Fruit fly (Drosophila melanogaster) whole organism, embryonic: ENCODE measurements around the gene Mul1.
A peak's percentile ranks its signal among the peaks of the same experiment; 100 is the strongest.

Experiments used
- Awh ChIP-seq: fragments of 200-800 bp; sonication (Bioruptor generic); IDR thresholded peaks from 2 replicates; pipeline ENCODE4, ENCODE4 v1.3.6; 2022; ENCODE audit warnings: missing biosample characterization, missing genetic modification characterization
- B-H1 ChIP-seq: fragments of 200-800 bp; sonication (Bioruptor generic); IDR thresholded peaks from 3 replicates; pipeline ENCODE4 v1.3.6; 2022; ENCODE audit warnings: missing biosample characterization, missing genetic modification characterization
- CG11247 ChIP-seq: fragments of 200-800 bp; sonication (Bioruptor generic); IDR thresholded peaks from 2 replicates; pipeline ENCODE4 v1.3.6; 2022; ENCODE audit warnings: missing biosample characterization, missing genetic modification characterization
- CG12071 ChIP-seq: fragments of 200-800 bp; sonication (Bioruptor generic); optimal IDR thresholded peaks from 3 replicates; lab custom pipeline; 2018; ENCODE audit warnings: missing biosample characterization, mild to moderate bottlenecking, missing genetic modification characterization
- CG12155 ChIP-seq: fragments of 200-800 bp; sonication (Bioruptor generic); optimal IDR thresholded peaks from 3 replicates; lab custom pipeline; 2016; ENCODE audit warnings: missing biosample characterization, missing genetic modification characterization
- CG13296 ChIP-seq: fragments of 200-800 bp; sonication (Bioruptor generic); optimal IDR thresholded peaks from 3 replicates; lab custom pipeline; 2018; ENCODE audit warnings: missing biosample characterization, mild to moderate bottlenecking, missing genetic modification characterization
- CG13424 ChIP-seq: fragments of 200-800 bp; sonication (Bioruptor generic); optimal IDR thresholded peaks from 2 replicates; lab custom pipeline; 2019; ENCODE audit warnings: missing biosample characterization, mild to moderate bottlenecking, missing genetic modification characterization, moderate library complexity
- CG14965 ChIP-seq: fragments of 200-800 bp; sonication (Bioruptor generic); optimal IDR thresholded peaks from 2 replicates; lab custom pipeline; 2016; ENCODE audit warnings: missing biosample characterization, missing genetic modification characterization, borderline replicate concordance
- CG15479 ChIP-seq: fragments of 200-800 bp; sonication (Bioruptor generic); optimal IDR thresholded peaks from 3 replicates; lab custom pipeline; 2019; ENCODE audit warnings: missing biosample characterization, mild to moderate bottlenecking, missing genetic modification characterization, moderate library complexity
- CG18619 ChIP-seq: fragments of 200-800 bp; sonication (Bioruptor generic); optimal IDR thresholded peaks from 3 replicates; lab custom pipeline; 2017; ENCODE audit warnings: missing biosample characterization, mild to moderate bottlenecking, missing genetic modification characterization
- CG2116 ChIP-seq: fragments of 200-800 bp; sonication (Bioruptor generic); optimal IDR thresholded peaks from 3 replicates; lab custom pipeline; 2018; ENCODE audit warnings: missing biosample characterization, mild to moderate bottlenecking, missing genetic modification characterization
- CG7271 ChIP-seq: fragments of 200-800 bp; sonication (Bioruptor generic); optimal IDR thresholded peaks from 2 replicates; lab custom pipeline; 2018; ENCODE audit warnings: missing biosample characterization, mild to moderate bottlenecking, missing genetic modification characterization, moderate library complexity
- CG7556 ChIP-seq: fragments of 200-800 bp; sonication (Bioruptor generic); optimal IDR thresholded peaks from 2 replicates; lab custom pipeline; 2017; ENCODE audit warnings: missing biosample characterization, mild to moderate bottlenecking, missing genetic modification characterization
- CG7839 ChIP-seq: fragments of 200-800 bp; sonication (Bioruptor generic); optimal IDR thresholded peaks from 3 replicates; lab custom pipeline; 2018; ENCODE audit warnings: missing biosample characterization, mild to moderate bottlenecking, missing genetic modification characterization, moderate library complexity
- CG9932 ChIP-seq: fragments of 200-800 bp; sonication (Bioruptor generic); IDR thresholded peaks from 2 replicates; pipeline ENCODE4 v1.3.6; 2022; ENCODE audit warnings: missing biosample characterization, missing genetic modification characterization
- Camta ChIP-seq: fragments of 200-800 bp; sonication (Bioruptor generic); optimal IDR thresholded peaks from 2 replicates; lab custom pipeline; 2016; ENCODE audit warnings: missing biosample characterization, missing genetic modification characterization
- Dll ChIP-seq: fragments of 200-800 bp; sonication (Bioruptor generic); IDR thresholded peaks from 4 replicates; pipeline ENCODE4 v1.3.6; 2022; ENCODE audit warnings: missing biosample characterization, missing genetic modification characterization; ENCODE audit not compliant: partially characterized antibody
- Ets97D ChIP-seq: fragments of 200-800 bp; sonication (Bioruptor generic); optimal IDR thresholded peaks from 3 replicates; lab custom pipeline; 2016; ENCODE audit warnings: missing biosample characterization, missing genetic modification characterization
- H15 ChIP-seq: fragments of 200-800 bp; sonication (Bioruptor generic); IDR thresholded peaks from 3 replicates; pipeline ENCODE4 v1.3.6; 2022; ENCODE audit warnings: missing biosample characterization, missing genetic modification characterization
- HLH3B ChIP-seq: fragments of 200-800 bp; sonication (Bioruptor generic); IDR thresholded peaks from 2 replicates; pipeline ENCODE4 v1.3.6; 2022; ENCODE audit warnings: missing biosample characterization, missing genetic modification characterization
- HLHmδ ChIP-seq: fragments of 200-800 bp; sonication (Bioruptor generic); optimal IDR thresholded peaks from 2 replicates; lab custom pipeline; 2018; ENCODE audit warnings: missing biosample characterization, mild to moderate bottlenecking, missing genetic modification characterization, moderate library complexity
- Hr3 ChIP-seq: fragments of 200-800 bp; sonication (Bioruptor generic); optimal IDR thresholded peaks from 3 replicates; lab custom pipeline; 2016; ENCODE audit warnings: missing biosample characterization, missing genetic modification characterization
- Hsf ChIP-seq: fragments of 200-800 bp; sonication (Bioruptor generic); optimal IDR thresholded peaks from 3 replicates; lab custom pipeline; 2016; ENCODE audit warnings: missing biosample characterization, missing genetic modification characterization
- Jarid2 ChIP-seq: fragments of 200-800 bp; sonication (Bioruptor generic); optimal IDR thresholded peaks from 3 replicates; lab custom pipeline; 2017; ENCODE audit warnings: mild to moderate bottlenecking, missing biosample characterization, missing genetic modification reagents, missing genetic modification characterization
- MBD-R2 ChIP-seq: fragments of 200-800 bp; sonication (Bioruptor generic); IDR thresholded peaks from 2 replicates; pipeline ENCODE4 v1.3.6; 2022; ENCODE audit warnings: missing biosample characterization, missing genetic modification characterization
- Mrtf ChIP-seq: fragments of 200-800 bp; sonication (Bioruptor generic); IDR thresholded peaks from 3 replicates; pipeline ENCODE4 v1.3.6; 2022; ENCODE audit warnings: missing biosample characterization, missing genetic modification characterization
- amos ChIP-seq: fragments of 200-800 bp; sonication (Bioruptor generic); IDR thresholded peaks from 2 replicates; pipeline ENCODE4 v1.3.6; 2022; ENCODE audit warnings: missing biosample characterization, missing genetic modification characterization; ENCODE audit not compliant: partially characterized antibody
- ap ChIP-seq: fragments of 200-800 bp; sonication (Bioruptor generic); IDR thresholded peaks from 2 replicates; pipeline ENCODE4 v1.3.6; 2022; ENCODE audit warnings: missing biosample characterization, missing genetic modification characterization
- dan ChIP-seq: fragments of 200-800 bp; sonication (Bioruptor generic); IDR thresholded peaks from 2 replicates; pipeline ENCODE4 v1.3.6; 2022; ENCODE audit warnings: missing biosample characterization, missing genetic modification characterization
- dmrt11E ChIP-seq: fragments of 200-800 bp; sonication (Bioruptor generic); optimal IDR thresholded peaks from 3 replicates; lab custom pipeline; 2018; ENCODE audit warnings: missing biosample characterization, mild to moderate bottlenecking, missing genetic modification characterization, moderate library complexity
- dpn ChIP-seq, 2 experiments: fragments of 200-800 bp; sonication (Bioruptor generic); optimal IDR thresholded peaks; 3 replicates each; lab custom pipeline; 2016; ENCODE audit warnings: missing biosample characterization in 2 of 2, missing genetic modification characterization in 2 of 2
- gce ChIP-seq: fragments of 200-800 bp; sonication (Bioruptor generic); IDR thresholded peaks from 3 replicates; pipeline ENCODE4 v1.3.6; 2022; ENCODE audit warnings: missing biosample characterization, missing genetic modification characterization
- gcm2 ChIP-seq: fragments of 200-800 bp; sonication (Bioruptor generic); optimal IDR thresholded peaks from 2 replicates; lab custom pipeline; 2016; ENCODE audit warnings: missing biosample characterization, missing genetic modification characterization
- kni ChIP-seq: fragments of 200-800 bp; sonication (Bioruptor generic); optimal IDR thresholded peaks from 3 replicates; lab custom pipeline; 2017; ENCODE audit warnings: mild to moderate bottlenecking, missing biosample characterization, missing genetic modification reagents, missing genetic modification characterization
- knrl ChIP-seq: fragments of 200-800 bp; sonication (Bioruptor generic); IDR thresholded peaks from 3 replicates; pipeline ENCODE4 v1.3.6; 2022; ENCODE audit warnings: missing biosample characterization, missing genetic modification characterization; ENCODE audit not compliant: partially characterized antibody
- lmd ChIP-seq: fragments of 200-800 bp; sonication (Bioruptor generic); IDR thresholded peaks from 2 replicates; pipeline ENCODE4 v1.3.6; 2022; ENCODE audit warnings: missing biosample characterization, missing genetic modification characterization
- maf-S ChIP-seq: fragments of 200-800 bp; sonication (Bioruptor generic); optimal IDR thresholded peaks from 2 replicates; lab custom pipeline; 2016; ENCODE audit warnings: missing biosample characterization, missing genetic modification characterization
- odd ChIP-seq: fragments of 200-800 bp; sonication (Bioruptor generic); optimal IDR thresholded peaks from 2 replicates; lab custom pipeline; 2017; ENCODE audit warnings: missing biosample characterization, mild to moderate bottlenecking, missing genetic modification characterization
- pnt ChIP-seq: fragments of 200-800 bp; sonication (Bioruptor generic); optimal IDR thresholded peaks from 3 replicates; lab custom pipeline; 2016; ENCODE audit warnings: missing biosample characterization, missing genetic modification characterization
- psq ChIP-seq: fragments of 200-800 bp; sonication (Bioruptor generic); optimal IDR thresholded peaks from 2 replicates; lab custom pipeline; 2017; ENCODE audit warnings: missing biosample characterization, missing genetic modification characterization
- run ChIP-seq: fragments of 200-800 bp; sonication (Bioruptor generic); optimal IDR thresholded peaks from 3 replicates; lab custom pipeline; 2018; ENCODE audit warnings: missing biosample characterization, mild to moderate bottlenecking, missing genetic modification characterization
- seq ChIP-seq: fragments of 200-800 bp; sonication (Bioruptor generic); IDR thresholded peaks from 2 replicates; pipeline ENCODE4 v1.3.6; 2022; ENCODE audit warnings: missing biosample characterization, missing genetic modification characterization
- slbo ChIP-seq: fragments of 200-800 bp; sonication (Bioruptor generic); IDR thresholded peaks from 2 replicates; pipeline ENCODE4 v1.3.6; 2022; ENCODE audit warnings: missing biosample characterization, missing genetic modification characterization
- sqz ChIP-seq: fragments of 200-800 bp; sonication (Bioruptor generic); optimal IDR thresholded peaks from 3 replicates; lab custom pipeline; 2018; ENCODE audit warnings: missing biosample characterization, mild to moderate bottlenecking, missing genetic modification characterization
- stc ChIP-seq: fragments of 200-800 bp; sonication (Bioruptor generic); IDR thresholded peaks from 2 replicates; pipeline ENCODE4 v1.3.6; 2022; ENCODE audit warnings: missing biosample characterization, missing genetic modification characterization
- sug ChIP-seq: fragments of 200-800 bp; optimal IDR thresholded peaks from 2 replicates; lab custom pipeline; 2019; ENCODE audit warnings: missing biosample characterization, mild to moderate bottlenecking, missing genetic modification characterization, moderate library complexity
- toy ChIP-seq: fragments of 200-800 bp; sonication (Bioruptor generic); IDR thresholded peaks from 2 replicates; pipeline ENCODE4 v1.3.6; 2022; ENCODE audit warnings: missing biosample characterization, missing genetic modification characterization
- tup ChIP-seq: fragments of 200-800 bp; sonication (Bioruptor generic); optimal IDR thresholded peaks from 2 replicates; lab custom pipeline; 2016; ENCODE audit warnings: missing biosample characterization, mild to moderate bottlenecking, missing genetic modification characterization, moderate library complexity
- vfl ChIP-seq: fragments of 200-800 bp; sonication (Bioruptor generic); optimal IDR thresholded peaks from 2 replicates; lab custom pipeline; 2016; ENCODE audit warnings: missing biosample characterization, missing genetic modification characterization
- vvl ChIP-seq: fragments of 200-800 bp; sonication (Bioruptor generic); IDR thresholded peaks from 2 replicates; pipeline ENCODE4 v1.3.6; 2022; ENCODE audit warnings: missing biosample characterization, missing genetic modification characterization

Mul1 gene

DNA sequence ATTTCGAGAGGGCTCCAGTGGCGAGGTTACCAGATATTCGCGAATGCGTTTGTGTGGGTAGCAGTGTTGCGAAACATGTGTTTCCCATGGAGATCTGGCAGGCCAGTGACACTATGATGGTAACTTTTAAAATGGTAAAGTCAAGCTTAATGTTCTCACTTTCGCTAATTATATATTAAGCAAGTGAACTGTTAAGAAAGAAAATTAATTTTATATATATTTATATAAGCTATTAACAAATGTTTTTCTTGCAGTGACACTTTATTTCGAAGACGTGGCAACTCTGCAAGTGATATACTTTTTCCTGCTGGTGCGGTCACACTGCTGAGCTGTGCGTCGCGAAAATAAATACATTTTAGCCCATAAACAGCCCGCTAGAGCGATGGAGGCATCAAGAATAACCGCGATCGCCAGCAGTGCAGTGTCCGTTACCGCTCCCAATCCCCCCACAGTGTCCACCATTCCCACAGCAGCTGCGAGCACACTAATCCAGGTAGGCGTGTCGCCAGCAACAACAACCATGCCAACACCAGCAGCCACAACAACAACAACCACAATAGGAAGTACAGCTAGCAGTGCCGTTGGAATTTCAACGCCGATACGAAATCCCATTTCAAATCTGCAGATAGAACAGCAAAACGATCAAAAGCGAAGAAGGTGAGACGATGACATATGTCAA, 19.1 kb downstream of the Mul1 start, which contains the start of the genes CG11593 and Rcd5 (continued):
- TF ChIP-seq Dll (GFP tag; lab: Robert Waterston, UW) (no peak), ap (GFP tag; lab: Robert Waterston, UW) (peak; percentile 40; the same call in 1 of the 2 replicates), Camta (GFP tag; lab: Kevin White, UChicago) (no peak), CG18619 (peak; percentile 64), CG11247 (GFP tag; lab: Robert Waterston, UW) (peak; percentile 78), odd (no peak), MBD-R2 (GFP tag; lab: Robert Waterston, UW) (peak; percentile 86), gcm2 (no peak), maf-S (GFP tag; lab: Kevin White, UChicago) (peak; percentile 8), CG15479 (GFP tag; lab: Kevin White, UChicago) (peak; percentile 25), gce (no peak), CG7556 (GFP tag; lab: Kevin White, UChicago) (no peak), H15 (GFP tag; lab: Robert Waterston, UW) (peak; percentile 64), vvl (GFP tag; lab: Robert Waterston, UW) (peak; percentile 83), dmrt11E (tag; lab: Kevin White, UChicago) (peak; percentile 65), CG12155 (GFP tag; lab: Kevin White, UChicago) (no peak), CG7271 (peak; percentile 61), lmd (GFP tag; lab: Robert Waterston, UW) (peak; percentile 81), psq (GFP tag; lab: Kevin White, UChicago) (peak; percentile 16), Hr3 (GFP tag; lab: Kevin White, UChicago) (peak; percentile 83), Jarid2 (GFP tag; lab: Kevin White, UChicago) (no peak), pnt (peak; percentile 27), Ets97D (GFP tag; lab: Kevin White, UChicago) (peak; percentile 25), HLH3B (GFP tag; lab: Robert Waterston, UW) (peak; percentile 76), B-H1 (GFP tag; lab: Robert Waterston, UW) (peak; percentile 65), HLHmδ (no peak), slbo (GFP tag; lab: Robert Waterston, UW) (peak; percentile 94), dan (peak; percentile 34; the same call in 1 of the 2 replicates), seq (GFP tag; lab: Robert Waterston, UW) (peak; percentile 57; the same call in 1 of the 2 replicates), CG12071 (GFP tag; lab: Kevin White, UChicago) (no peak), CG13296 (GFP tag; lab: Kevin White, UChicago) (no peak), CG7839 (tag; lab: Kevin White, UChicago) (no peak), kni (GFP tag; lab: Kevin White, UChicago) (no peak), vfl (GFP tag; lab: Kevin White, UChicago) (no peak), knrl (GFP tag; lab: Robert Waterston, UW) (peak; percentile 53; the same call in 2 of the 3 replicates), run (tag; lab: Kevin White, UChicago) (no peak), CG9932 (GFP tag; lab: Robert Waterston, UW) (peak; percentile 92), tup (peak; percentile 38), Hsf (GFP tag; lab: Kevin White, UChicago) (peak; percentile 53), CG2116 (GFP tag; lab: Kevin White, UChicago) (peak; percentile 70), Mrtf (GFP tag; lab: Robert Waterston, UW) (peak; percentile 63; the same call in 2 of the 3 replicates), dpn (GFP tag; optimal IDR thresholded peaks at IDR 0.05; lab: Kevin White, UChicago) (peak; percentile 32 to 79), CG14965 (GFP tag; lab: Kevin White, UChicago) (no peak), CG13424 (tag; lab: Kevin White, UChicago) (peak; percentile 69), toy (GFP tag; lab: Robert Waterston, UW) (peak; percentile 60; the same call in 1 of the 2 replicates), sug (tag; lab: Kevin White, UChicago) (no peak), amos (GFP tag; lab: Robert Waterston, UW) (peak; percentile 13; the same call in 1 of the 2 replicates), stc (GFP tag; lab: Robert Waterston, UW) (peak; percentile 67; the same call in 1 of the 2 replicates), sqz (no peak), Awh (GFP tag; lab: Robert Waterston, UW) (no peak)
